Worm (Caenorhabditis elegans): ENCODE results near the gene srsx-31.

DNA sequence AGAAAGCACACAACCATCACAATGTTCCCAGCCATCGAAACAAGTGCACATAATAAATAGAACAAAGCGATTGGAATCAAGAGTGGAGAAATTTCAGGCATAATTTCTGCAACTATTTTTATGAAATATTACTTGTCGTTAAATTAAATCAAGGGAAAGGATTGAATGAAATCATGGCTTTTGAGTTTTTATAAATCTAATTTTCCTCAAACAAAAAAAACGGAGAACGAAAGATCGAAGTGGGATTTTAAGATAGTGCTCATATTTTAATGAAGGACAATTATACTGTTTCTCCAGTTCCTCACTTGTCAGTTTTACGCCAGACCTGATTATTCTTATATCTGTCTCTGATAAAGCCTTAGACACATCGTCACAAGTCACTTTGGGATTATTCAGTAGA lies 2.5 kb downstream of the srsx-31 start, which contains the start of gene srsx-33:
- TF ChIP-seq nhr-12 (tag; optimal IDR thresholded peaks at IDR 0.05), result no peak
- TF ChIP-seq fos-1 (tag; optimal IDR thresholded peaks at IDR 0.05), result no peak
- TF ChIP-seq aha-1 (tag; optimal IDR thresholded peaks at IDR 0.05), result no peak
- no peak for TF ChIP-seq zag-1 (tag; optimal IDR thresholded peaks at IDR 0.05)
- TF ChIP-seq nhr-90 (tag; optimal IDR thresholded peaks at IDR 0.05; ENCODE audit: poor library complexity), result no peak
- TF ChIP-seq dpl-1 (GFP tag; optimal IDR thresholded peaks at IDR 0.05), result no peak
- TF ChIP-seq nhr-28 (tag; optimal IDR thresholded peaks at IDR 0.05), result no peak
- no peak for TF ChIP-seq elt-2 (tag; optimal IDR thresholded peaks at IDR 0.05)
- no peak for TF ChIP-seq pag-3 (tag; optimal IDR thresholded peaks at IDR 0.05; ENCODE audit: borderline replicate concordance, insufficient read depth)

Data from whole organism, L1 larva.